Worm (Caenorhabditis elegans): ENCODE data around the gene F59E12.17.

Gene F59E12.17

DNA sequence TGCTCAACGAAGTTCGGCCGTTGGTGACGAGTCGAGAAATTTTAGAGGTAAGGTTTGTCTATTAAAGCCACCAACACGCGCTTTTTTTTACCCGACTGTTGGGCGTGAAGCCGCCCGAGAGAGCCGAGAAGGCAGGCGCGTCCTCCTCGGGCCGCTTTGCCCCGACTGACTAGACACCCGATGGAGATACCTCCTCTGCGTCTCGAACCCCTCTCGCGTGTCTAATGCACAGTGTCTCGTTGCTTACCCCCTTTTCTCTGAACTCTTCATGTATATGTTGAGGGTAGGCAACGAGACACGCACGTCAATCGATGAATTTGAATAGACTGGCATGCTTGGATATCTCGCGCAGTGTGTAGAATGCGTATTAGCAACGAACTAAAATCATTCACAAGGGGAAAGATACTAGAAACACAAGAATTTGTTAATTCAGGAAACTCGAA is 12.5 kb upstream of the F59E12.17 start (continued):
- TF ChIP-seq ceh-48 (tag; optimal IDR thresholded peaks at IDR 0.05) (peak; percentile 74), hlh-13 (GFP tag; optimal IDR thresholded peaks at IDR 0.05) (peak; percentile 45), ceh-2 (tag; optimal IDR thresholded peaks at IDR 0.05) (peak; percentile 54), fax-1 (tag; optimal IDR thresholded peaks at IDR 0.05) (peak; percentile 30), tbx-7 (tag; optimal IDR thresholded peaks at IDR 0.05) (peak; percentile 23), hlh-15 (tag; optimal IDR thresholded peaks at IDR 0.05) (no peak), nhr-232 (tag; optimal IDR thresholded peaks at IDR 0.05) (peak; percentile 42), hlh-8 (tag; optimal IDR thresholded peaks at IDR 0.05) (peak; percentile 64), ceh-22 (tag; optimal IDR thresholded peaks at IDR 0.05) (peak; percentile 68), gmeb-2 (tag; optimal IDR thresholded peaks at IDR 0.05) (peak; percentile 70), unc-55 (GFP tag; optimal IDR thresholded peaks at IDR 0.05) (peak; percentile 66), fkh-10 (GFP tag; optimal IDR thresholded peaks at IDR 0.05) (no peak), che-1 (tag; optimal IDR thresholded peaks at IDR 0.05) (peak; percentile 63), ets-4 (tag; optimal IDR thresholded peaks at IDR 0.05) (peak; percentile 43), nhr-11 (tag; optimal IDR thresholded peaks at IDR 0.05) (peak; percentile 38), T23F11.4 (GFP tag; optimal IDR thresholded peaks at IDR 0.05) (peak; percentile 87), sox-4 (tag; optimal IDR thresholded peaks at IDR 0.05) (peak; percentile 83), pax-1 (tag; optimal IDR thresholded peaks at IDR 0.05) (peak; percentile 5), ceh-34 (tag; optimal IDR thresholded peaks at IDR 0.05) (peak; percentile 90), unc-86 (tag; optimal IDR thresholded peaks at IDR 0.05) (peak; percentile 72), npax-4 (tag; optimal IDR thresholded peaks at IDR 0.05) (no peak), ceh-9 (tag; optimal IDR thresholded peaks at IDR 0.05) (no peak), nfya-1 (tag; optimal IDR thresholded peaks at IDR 0.05) (peak; percentile 97), K02D7.2 (tag; optimal IDR thresholded peaks at IDR 0.05) (peak; percentile 75), ceh-19 (GFP tag; optimal IDR thresholded peaks at IDR 0.05) (peak; percentile 91), ref-2 (tag; optimal IDR thresholded peaks at IDR 0.05) (peak; percentile 78), pha-2 (tag; optimal IDR thresholded peaks at IDR 0.05) (no peak), elt-4 (tag; optimal IDR thresholded peaks at IDR 0.05) (no peak), F13H6.1 (tag; optimal IDR thresholded peaks at IDR 0.05) (peak; percentile 81), K09A11.1 (tag; optimal IDR thresholded peaks at IDR 0.05; ENCODE audit: insufficient read depth) (peak; percentile 60), C38D4.7 (GFP tag; optimal IDR thresholded peaks at IDR 0.05) (peak; percentile 73), ttx-3 (tag; optimal IDR thresholded peaks at IDR 0.05) (no peak), syd-9 (tag; optimal IDR thresholded peaks at IDR 0.05) (peak; percentile 44), odd-2 (tag; optimal IDR thresholded peaks at IDR 0.05) (no peak), zip-5 (tag; optimal IDR thresholded peaks at IDR 0.05) (no peak), pqm-1 (tag; optimal IDR thresholded peaks at IDR 0.05) (no peak), ceh-18 (tag; optimal IDR thresholded peaks at IDR 0.05) (peak; percentile 90), ceh-6 (GFP tag; optimal IDR thresholded peaks at IDR 0.05) (peak; percentile 56), ama-1 (optimal IDR thresholded peaks at IDR 0.05) (peak; percentile 98), fkh-6 (tag; optimal IDR thresholded peaks at IDR 0.05) (no peak), dve-1 (tag; optimal IDR thresholded peaks at IDR 0.05) (peak; percentile 90), pag-3 (tag; optimal IDR thresholded peaks at IDR 0.05; ENCODE audit: borderline replicate concordance) (no peak)

Measured in whole organism, late embryonic.